Fruit fly (Drosophila melanogaster) whole organism, embryonic: ENCODE data around the gene Gr32a.

ENCODE experiments used
- Bdp1 ChIP-seq: fragments of 200-800 bp; sonication (Bioruptor generic); optimal IDR thresholded peaks from 3 replicates; lab custom pipeline; 2016; ENCODE audit warnings: missing biosample characterization, missing genetic modification characterization
- BtbVII ChIP-seq: fragments of 200-800 bp; sonication (Bioruptor generic); optimal IDR thresholded peaks from 3 replicates; lab custom pipeline; 2017; ENCODE audit warnings: missing biosample characterization, mild to moderate bottlenecking, missing genetic modification characterization
- CG10321 ChIP-seq: fragments of 200-800 bp; sonication (Bioruptor generic); IDR thresholded peaks from 2 replicates; pipeline ENCODE4 v1.3.6; 2022; ENCODE audit warnings: missing biosample characterization, missing genetic modification characterization
- CG10431 ChIP-seq: fragments of 200-800 bp; sonication (Bioruptor generic); optimal IDR thresholded peaks from 3 replicates; lab custom pipeline; 2018; ENCODE audit warnings: missing biosample characterization, mild to moderate bottlenecking, missing genetic modification characterization
- CG10979 ChIP-seq: fragments of 200-800 bp; sonication (Bioruptor generic); optimal IDR thresholded peaks from 2 replicates; lab custom pipeline; 2018; ENCODE audit warnings: missing biosample characterization, mild to moderate bottlenecking, missing genetic modification characterization, moderate library complexity
- CG11504 ChIP-seq: fragments of 200-800 bp; sonication (Bioruptor generic); optimal IDR thresholded peaks from 3 replicates; lab custom pipeline; 2019; ENCODE audit warnings: missing biosample characterization, mild to moderate bottlenecking, missing genetic modification characterization, moderate library complexity
- CG11723 ChIP-seq: fragments of 200-800 bp; sonication (Bioruptor generic); optimal IDR thresholded peaks from 2 replicates; lab custom pipeline; 2017; ENCODE audit warnings: missing biosample characterization, mild to moderate bottlenecking, missing genetic modification characterization
- CG12299 ChIP-seq: fragments of 200-800 bp; sonication (Bioruptor generic); optimal IDR thresholded peaks from 2 replicates; lab custom pipeline; 2018; ENCODE audit warnings: missing biosample characterization, mild to moderate bottlenecking, missing genetic modification characterization
- CG13424 ChIP-seq: fragments of 200-800 bp; sonication (Bioruptor generic); optimal IDR thresholded peaks from 2 replicates; lab custom pipeline; 2019; ENCODE audit warnings: missing biosample characterization, mild to moderate bottlenecking, missing genetic modification characterization, moderate library complexity
- CG13624 ChIP-seq: fragments of 200-800 bp; sonication (Bioruptor generic); optimal IDR thresholded peaks from 2 replicates; lab custom pipeline; 2016; ENCODE audit warnings: missing biosample characterization, missing genetic modification characterization
- CG14860 ChIP-seq: fragments of 200-800 bp; sonication (Bioruptor generic); IDR thresholded peaks from 3 replicates; pipeline ENCODE4 v1.3.6; 2022; ENCODE audit warnings: missing biosample characterization, missing genetic modification characterization; ENCODE audit not compliant: partially characterized antibody
- CG16863 ChIP-seq: fragments of 200-800 bp; sonication (Bioruptor generic); optimal IDR thresholded peaks from 3 replicates; lab custom pipeline; 2016; ENCODE audit warnings: missing biosample characterization, missing genetic modification characterization
- CG17802 ChIP-seq: fragments of 200-800 bp; sonication (Bioruptor generic); optimal IDR thresholded peaks from 2 replicates; lab custom pipeline; 2018; ENCODE audit warnings: missing biosample characterization, mild to moderate bottlenecking, missing genetic modification characterization, moderate library complexity
- CG17829 ChIP-seq: fragments of 200-800 bp; optimal IDR thresholded peaks from 2 replicates; lab custom pipeline; 2019; ENCODE audit warnings: missing biosample characterization, mild to moderate bottlenecking, missing genetic modification characterization, moderate library complexity
- CG17912 ChIP-seq: fragments of 200-800 bp; sonication (Bioruptor generic); optimal IDR thresholded peaks from 2 replicates; lab custom pipeline; 2018; ENCODE audit warnings: missing biosample characterization, mild to moderate bottlenecking, missing genetic modification characterization
- CG2120 ChIP-seq: fragments of 200-800 bp; sonication (Bioruptor generic); optimal IDR thresholded peaks from 3 replicates; lab custom pipeline; 2016; ENCODE audit warnings: missing biosample characterization, missing genetic modification characterization
- CG2129 ChIP-seq: fragments of 200-800 bp; sonication (Bioruptor generic); IDR thresholded peaks from 2 replicates; pipeline ENCODE4 v1.3.6; 2022; ENCODE audit warnings: missing biosample characterization, missing genetic modification characterization; ENCODE audit not compliant: partially characterized antibody
- CG2712 ChIP-seq: fragments of 200-800 bp; optimal IDR thresholded peaks from 3 replicates; lab custom pipeline; 2019; ENCODE audit warnings: missing biosample characterization, mild to moderate bottlenecking, missing genetic modification characterization, moderate library complexity
- CG2875 ChIP-seq: fragments of 200-800 bp; sonication (Bioruptor generic); optimal IDR thresholded peaks from 2 replicates; lab custom pipeline; 2017; ENCODE audit warnings: missing biosample characterization, mild to moderate bottlenecking, missing genetic modification characterization, missing genetic modification reagents
- CG30431 ChIP-seq: fragments of 200-800 bp; sonication (Bioruptor generic); optimal IDR thresholded peaks from 2 replicates; lab custom pipeline; 2017; ENCODE audit warnings: missing biosample characterization, missing genetic modification characterization
- CG3407 ChIP-seq: fragments of 200-800 bp; sonication (Bioruptor generic); optimal IDR thresholded peaks from 2 replicates; lab custom pipeline; 2018; ENCODE audit warnings: missing biosample characterization, mild to moderate bottlenecking, missing genetic modification characterization
- CG3726 ChIP-seq: fragments of 200-800 bp; sonication (Bioruptor generic); IDR thresholded peaks from 3 replicates; pipeline ENCODE4, ENCODE4 v1.3.6; 2022; ENCODE audit warnings: missing biosample characterization, missing genetic modification characterization
- CG4707 ChIP-seq: fragments of 200-800 bp; sonication (Bioruptor generic); optimal IDR thresholded peaks from 2 replicates; lab custom pipeline; 2018; ENCODE audit warnings: missing biosample characterization, mild to moderate bottlenecking, missing genetic modification characterization, moderate library complexity
- CG5953 ChIP-seq: fragments of 200-800 bp; sonication (Bioruptor generic); IDR thresholded peaks from 2 replicates; pipeline ENCODE4 v1.3.6; 2022; ENCODE audit warnings: missing biosample characterization, missing genetic modification characterization
- CG6854 ChIP-seq: fragments of 200-800 bp; sonication (Bioruptor generic); optimal IDR thresholded peaks from 3 replicates; lab custom pipeline; 2017; ENCODE audit warnings: missing biosample characterization, mild to moderate bottlenecking, missing genetic modification characterization
- CG9215 ChIP-seq: fragments of 200-800 bp; sonication (Bioruptor generic); IDR thresholded peaks from 2 replicates; pipeline ENCODE4 v1.3.6; 2022; ENCODE audit warnings: missing biosample characterization, missing genetic modification characterization
- Chrac-16 ChIP-seq: fragments of 200-800 bp; sonication (Bioruptor generic); optimal IDR thresholded peaks from 3 replicates; lab custom pipeline; 2016; ENCODE audit warnings: missing biosample characterization, missing genetic modification characterization
- Dbx ChIP-seq: fragments of 200-800 bp; sonication (Bioruptor generic); IDR thresholded peaks from 3 replicates; pipeline ENCODE4 v1.3.6; 2022; ENCODE audit warnings: missing biosample characterization, missing genetic modification characterization
- Dek ChIP-seq: fragments of 200-800 bp; sonication (Bioruptor generic); optimal IDR thresholded peaks from 3 replicates; lab custom pipeline; 2019; ENCODE audit warnings: missing biosample characterization, mild to moderate bottlenecking, missing genetic modification characterization, moderate library complexity
- Hsf ChIP-seq: fragments of 200-800 bp; sonication (Bioruptor generic); optimal IDR thresholded peaks from 3 replicates; lab custom pipeline; 2016; ENCODE audit warnings: missing biosample characterization, missing genetic modification characterization
- Kr ChIP-seq: fragments of 200-800 bp; sonication (Bioruptor generic); optimal IDR thresholded peaks from 2 replicates; lab custom pipeline; 2017; ENCODE audit warnings: missing biosample characterization, mild to moderate bottlenecking, missing genetic modification characterization
- Lhr ChIP-seq: fragments of 200-800 bp; sonication (Bioruptor generic); optimal IDR thresholded peaks from 3 replicates; lab custom pipeline; 2017; ENCODE audit warnings: mild to moderate bottlenecking, missing biosample characterization, missing genetic modification reagents, missing genetic modification characterization
- Max ChIP-seq: fragments of 200-800 bp; sonication (Bioruptor generic); optimal IDR thresholded peaks from 2 replicates; lab custom pipeline; 2016; ENCODE audit warnings: missing biosample characterization, mild to moderate bottlenecking, missing genetic modification characterization
- Mes4 ChIP-seq: fragments of 200-800 bp; sonication (Bioruptor generic); optimal IDR thresholded peaks from 2 replicates; lab custom pipeline; 2016; ENCODE audit warnings: missing biosample characterization, missing genetic modification characterization
- Ptx1 ChIP-seq: fragments of 200-800 bp; sonication (Bioruptor generic); IDR thresholded peaks from 2 replicates; pipeline ENCODE4 v1.3.6; 2022; ENCODE audit warnings: missing biosample characterization, missing genetic modification characterization
- Sox100B ChIP-seq: fragments of 200-800 bp; sonication (Bioruptor generic); optimal IDR thresholded peaks from 3 replicates; lab custom pipeline; 2018; ENCODE audit warnings: missing biosample characterization, mild to moderate bottlenecking, missing genetic modification characterization
- Xrp1 ChIP-seq: fragments of 200-800 bp; sonication (Bioruptor generic); IDR thresholded peaks from 2 replicates; pipeline ENCODE4 v1.3.6; 2022; ENCODE audit warnings: missing biosample characterization, missing genetic modification characterization
- ash1 ChIP-seq: fragments of 200-800 bp; sonication (Bioruptor generic); optimal IDR thresholded peaks from 2 replicates; lab custom pipeline; 2018; ENCODE audit warnings: missing biosample characterization, mild to moderate bottlenecking, missing genetic modification characterization
- cad ChIP-seq: fragments of >200 bp; optimal IDR thresholded peaks from 2 replicates; lab custom pipeline; 2017; ENCODE audit warnings: missing biosample characterization, missing genetic modification characterization
- dimm ChIP-seq: fragments of 200-800 bp; sonication (Bioruptor generic); IDR thresholded peaks from 2 replicates; pipeline ENCODE4 v1.3.6; 2022; ENCODE audit warnings: missing biosample characterization, missing genetic modification characterization
- kah ChIP-seq: fragments of 200-800 bp; sonication (Bioruptor generic); optimal IDR thresholded peaks from 2 replicates; lab custom pipeline; 2018; ENCODE audit warnings: missing biosample characterization, mild to moderate bottlenecking, missing genetic modification characterization
- kni ChIP-seq: fragments of 200-800 bp; sonication (Bioruptor generic); optimal IDR thresholded peaks from 3 replicates; lab custom pipeline; 2017; ENCODE audit warnings: mild to moderate bottlenecking, missing biosample characterization, missing genetic modification reagents, missing genetic modification characterization
- otp ChIP-seq: fragments of 200-800 bp; sonication (Bioruptor generic); IDR thresholded peaks from 3 replicates; pipeline ENCODE4, ENCODE4 v1.3.6; 2022; ENCODE audit warnings: missing biosample characterization, missing genetic modification characterization
- prd ChIP-seq, 3 experiments: fragments of >200 bp in 2 of 3; fragments of 200-800 bp in 1 of 3; sonication (Bioruptor generic) in 1 of 3; optimal IDR thresholded peaks in 2 of 3; IDR thresholded peaks in 1 of 3; 2 replicates in 2 of 3; 3 replicates in 1 of 3; pipeline versions ENCODE4 v1.3.6 to Lab custom; 2017 to 2022; ENCODE audit warnings: missing biosample characterization in 1 of 3, missing genetic modification characterization in 1 of 3
- seq ChIP-seq: fragments of 200-800 bp; sonication (Bioruptor generic); IDR thresholded peaks from 2 replicates; pipeline ENCODE4 v1.3.6; 2022; ENCODE audit warnings: missing biosample characterization, missing genetic modification characterization
- sqz ChIP-seq: fragments of 200-800 bp; sonication (Bioruptor generic); optimal IDR thresholded peaks from 3 replicates; lab custom pipeline; 2018; ENCODE audit warnings: missing biosample characterization, mild to moderate bottlenecking, missing genetic modification characterization
- ttk ChIP-seq: fragments of 200-800 bp; sonication (Bioruptor generic); IDR thresholded peaks from 2 replicates; pipeline ENCODE4 v2.1.2; 2022; ENCODE audit warnings: missing biosample characterization, missing genetic modification characterization
- twi ChIP-seq: fragments of 200-800 bp; optimal IDR thresholded peaks from 2 replicates; lab custom pipeline; 2019; ENCODE audit warnings: missing biosample characterization, mild to moderate bottlenecking, missing genetic modification characterization, moderate library complexity
- tx ChIP-seq: fragments of 200-800 bp; sonication (Bioruptor generic); optimal IDR thresholded peaks from 2 replicates; lab custom pipeline; 2016; ENCODE audit warnings: missing biosample characterization, missing genetic modification characterization
- zen ChIP-seq: fragments of 200-800 bp; sonication (Bioruptor generic); optimal IDR thresholded peaks from 3 replicates; lab custom pipeline; 2018; ENCODE audit warnings: missing biosample characterization, mild to moderate bottlenecking, missing genetic modification characterization, moderate library complexity
- zfh2 ChIP-seq: fragments of 200-800 bp; sonication (Bioruptor generic); optimal IDR thresholded peaks from 2 replicates; lab custom pipeline; 2016; ENCODE audit warnings: missing biosample characterization, missing genetic modification characterization

The Gr32a gene

DNA sequence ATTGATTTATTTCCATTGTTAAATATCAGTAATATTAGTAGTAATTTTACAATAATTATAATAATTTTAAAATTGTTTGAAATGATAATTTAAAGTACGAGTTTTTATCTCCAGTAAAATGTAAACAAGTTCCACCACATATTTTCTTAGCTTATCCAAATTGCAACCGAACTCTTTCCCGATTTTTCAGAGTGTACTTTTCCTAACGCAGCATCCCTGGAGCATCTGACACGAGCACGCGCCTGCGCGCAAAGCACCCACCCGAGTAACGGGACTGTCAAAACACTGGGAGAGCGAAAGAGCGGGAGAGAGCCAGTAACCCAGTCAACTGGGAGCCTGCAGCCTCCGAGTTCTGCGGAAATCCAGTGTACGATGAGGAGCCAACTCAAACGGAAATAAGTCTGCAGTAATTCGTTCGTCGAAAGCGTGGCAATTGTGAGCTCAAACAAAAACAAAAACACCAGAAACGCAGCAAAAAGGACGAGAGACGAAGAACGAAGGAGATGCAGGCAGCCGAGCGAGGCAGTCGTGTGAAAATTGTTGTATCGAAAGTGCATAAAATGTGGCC lies 27.4 kb upstream of the Gr32a start, which contains the start of gene CG16854 (continued):
- TF ChIP-seq CG17829 (no peak), BtbVII (GFP tag; lab: Kevin White, UChicago) (no peak), Sox100B (GFP tag; lab: Kevin White, UChicago) (no peak), CG17912 (GFP tag; lab: Kevin White, UChicago) (no peak), cad (GFP tag; lab: Kevin White, UChicago) (no peak), ash1 (GFP tag; lab: Kevin White, UChicago) (no peak), CG9215 (no peak), Mes4 (no peak), kah (GFP tag; lab: Kevin White, UChicago) (no peak), ttk (GFP tag; lab: Robert Waterston, UW) (no peak), CG6854 (GFP tag; lab: Kevin White, UChicago) (no peak), Ptx1 (GFP tag; lab: Robert Waterston, UW) (no peak), tx (GFP tag; lab: Kevin White, UChicago) (no peak), CG13424 (tag; lab: Kevin White, UChicago) (no peak), CG12299 (no peak), Lhr (GFP tag; lab: Kevin White, UChicago) (no peak), CG3407 (GFP tag; lab: Kevin White, UChicago) (no peak), dimm (GFP tag; lab: Robert Waterston, UW) (no peak), CG10979 (no peak), Hsf (GFP tag; lab: Kevin White, UChicago) (no peak), CG2712 (no peak), CG10431 (GFP tag; lab: Kevin White, UChicago) (no peak), CG5953 (GFP tag; lab: Robert Waterston, UW) (no peak), CG11723 (GFP tag; lab: Kevin White, UChicago) (no peak), Kr (GFP tag; lab: Kevin White, UChicago) (no peak), CG3726 (GFP tag; lab: Robert Waterston, UW) (no peak), Chrac-16 (GFP tag; lab: Kevin White, UChicago) (no peak), zen (tag; lab: Kevin White, UChicago) (no peak), CG13624 (GFP tag; lab: Kevin White, UChicago) (no peak), twi (tag; lab: Kevin White, UChicago) (no peak), CG30431 (GFP tag; lab: Kevin White, UChicago) (no peak), CG16863 (GFP tag; lab: Kevin White, UChicago) (no peak), CG2875 (GFP tag; lab: Kevin White, UChicago) (no peak), Dbx (GFP tag; lab: Robert Waterston, UW) (no peak), CG2120 (GFP tag; lab: Kevin White, UChicago) (peak; percentile 42), CG4707 (GFP tag; lab: Kevin White, UChicago) (no peak), CG17802 (tag; lab: Kevin White, UChicago) (no peak), CG2129 (GFP tag; lab: Robert Waterston, UW) (no peak), CG14860 (GFP tag; lab: Robert Waterston, UW) (no peak), kni (no peak), Bdp1 (GFP tag; lab: Kevin White, UChicago) (no peak), Max (GFP tag; lab: Kevin White, UChicago) (no peak), Dek (tag; lab: Kevin White, UChicago) (no peak), CG10321 (GFP tag; lab: Robert Waterston, UW) (no peak), zfh2 (no peak), CG11504 (tag; lab: Kevin White, UChicago) (no peak), prd (optimal IDR thresholded peaks at IDR 0.05; lab: Kevin White, UChicago) (no peak), prd (GFP tag; IDR thresholded peaks at IDR 0.05; lab: Robert Waterston, UW) (0 out of 3 replicates have a peak, but pooled peaks have one; percentile 17), sqz (GFP tag; lab: Kevin White, UChicago) (no peak), seq (peak; percentile 23; the same call in 1 of the 2 replicates), Xrp1 (no peak), otp (no peak)
